Fruit fly (Drosophila melanogaster) Kc167 (cell line): ENCODE data around the gene Ref2.

Experiments used
- Myc ChIP-seq: fragments of >200 bp; optimal IDR thresholded peaks from 2 replicates; lab custom pipeline; 2017; ENCODE audit warnings: missing external identifiers
- Sin3A ChIP-seq: fragments of >200 bp; optimal IDR thresholded peaks from 2 replicates; lab custom pipeline; 2018; ENCODE audit warnings: missing external identifiers

dm6 chr2L:12608790-12609189 lies 37.4 kb downstream of the Ref2 start:
- TF ChIP-seq Myc (lab: Kevin White, UChicago): no peak
- no peak for TF ChIP-seq Sin3A (lab: Kevin White, UChicago)
